Fruit fly (Drosophila melanogaster): ENCODE results near the gene Naglu.

Gene Naglu

DNA sequence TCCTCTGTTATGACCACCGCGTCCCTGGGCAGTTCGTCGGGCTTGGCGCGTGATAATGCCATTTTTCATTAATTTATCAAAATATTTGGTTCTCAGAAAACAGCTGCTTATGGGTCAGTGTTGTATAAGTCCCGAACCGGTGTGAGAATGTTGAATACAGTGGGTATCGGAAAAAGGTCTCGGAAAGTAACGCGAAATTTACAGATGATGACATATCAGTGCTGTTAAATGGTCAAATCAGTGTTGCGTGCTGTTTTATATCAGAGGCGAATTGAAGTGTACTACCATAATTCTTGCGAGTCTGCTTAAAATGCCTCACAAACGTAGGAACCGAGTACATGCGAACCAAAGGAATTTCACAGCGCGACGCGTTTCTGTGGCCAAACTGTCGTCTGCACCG is 29.0 kb downstream of the Naglu start, which contains the start of the genes CG13392 and Rcd4 (continued):
- TF ChIP-seq gsb-n (tag; optimal IDR thresholded peaks at IDR 0.05) (peak; percentile 21), CG7271 (tag; optimal IDR thresholded peaks at IDR 0.05) (peak; percentile 70), CG1792 (GFP tag; optimal IDR thresholded peaks at IDR 0.05) (peak; percentile 49), gt (GFP tag; IDR thresholded peaks at IDR 0.05) (no peak), CG2875 (GFP tag; optimal IDR thresholded peaks at IDR 0.05) (peak; percentile 10), CG10462 (GFP tag; optimal IDR thresholded peaks at IDR 0.05) (no peak), CG17802 (tag; optimal IDR thresholded peaks at IDR 0.05) (peak; percentile 23), D (optimal IDR thresholded peaks at IDR 0.05) (no peak), D (GFP tag; optimal IDR thresholded peaks at IDR 0.05) (no peak), CG18599 (GFP tag; optimal IDR thresholded peaks at IDR 0.05) (peak; percentile 75), tx (GFP tag; optimal IDR thresholded peaks at IDR 0.05) (peak; percentile 67), prd (optimal IDR thresholded peaks at IDR 0.05) (no peak), prd (GFP tag; IDR thresholded peaks at IDR 0.05) (peak; percentile 53; the same call in 2 of the 3 replicates), Spps (tag; optimal IDR thresholded peaks at IDR 0.05) (no peak), HLH54F (GFP tag; optimal IDR thresholded peaks at IDR 0.05) (peak; percentile 81), chm (GFP tag; IDR thresholded peaks at IDR 0.05) (peak; percentile 51; the same call in 1 of the 2 replicates), CG2678 (tag; optimal IDR thresholded peaks at IDR 0.05) (peak; percentile 44), gce (GFP tag; IDR thresholded peaks at IDR 0.05) (no peak), CG4707 (GFP tag; optimal IDR thresholded peaks at IDR 0.05) (peak; percentile 83), Deaf1 (tag; optimal IDR thresholded peaks at IDR 0.05) (peak; percentile 26), ems (GFP tag; optimal IDR thresholded peaks at IDR 0.05) (peak; percentile 67), Mes4 (GFP tag; optimal IDR thresholded peaks at IDR 0.05) (no peak), slou (GFP tag; optimal IDR thresholded peaks at IDR 0.05) (peak; percentile 10), klu (GFP tag; IDR thresholded peaks at IDR 0.05) (peak; percentile 43; the same call in 1 of the 2 replicates), CG13123 (GFP tag; optimal IDR thresholded peaks at IDR 0.05) (no peak), CG17568 (GFP tag; optimal IDR thresholded peaks at IDR 0.05) (no peak), CrebB (tag; optimal IDR thresholded peaks at IDR 0.05) (peak; percentile 50), lab (GFP tag; optimal IDR thresholded peaks at IDR 0.05) (peak; percentile 87), so (GFP tag; IDR thresholded peaks at IDR 0.05) (no peak), sr (GFP tag; IDR thresholded peaks at IDR 0.05) (no peak), ro (GFP tag; IDR thresholded peaks at IDR 0.05) (no peak), YL-1 (GFP tag; optimal IDR thresholded peaks at IDR 0.05) (peak; percentile 71), luna (GFP tag; optimal IDR thresholded peaks at IDR 0.05) (peak; percentile 60), CG3838 (GFP tag; optimal IDR thresholded peaks at IDR 0.05) (no peak), Adf1 (GFP tag; IDR thresholded peaks at IDR 0.05) (no peak; the same call in 1 of the 2 replicates), CG12299 (tag; optimal IDR thresholded peaks at IDR 0.05) (peak; percentile 41), ERR (GFP tag; optimal IDR thresholded peaks at IDR 0.05) (peak; percentile 81), Eip74EF (GFP tag; optimal IDR thresholded peaks at IDR 0.05) (no peak), pan (optimal IDR thresholded peaks at IDR 0.05) (no peak), pan (GFP tag; optimal IDR thresholded peaks at IDR 0.05 in 1 of 2, IDR thresholded peaks at IDR 0.05 in 1 of 2) (peak in 1 of 2 experiments; percentile 58), caup (GFP tag; optimal IDR thresholded peaks at IDR 0.05; ENCODE audit: severe bottlenecking) (peak; percentile 78), knrl (GFP tag; IDR thresholded peaks at IDR 0.05; ENCODE audit: partially characterized antibody) (peak; percentile 51; the same call in 2 of the 3 replicates), CG17612 (GFP tag; IDR thresholded peaks at IDR 0.05) (no peak), CG14050 (GFP tag; IDR thresholded peaks at IDR 0.05) (peak; percentile 14; the same call in 1 of the 3 replicates), en (GFP tag; optimal IDR thresholded peaks at IDR 0.05) (peak; percentile 7), sim (GFP tag; IDR thresholded peaks at IDR 0.05) (no peak), cato (GFP tag; optimal IDR thresholded peaks at IDR 0.05; ENCODE audit: borderline replicate concordance) (no peak), jumu (GFP tag; optimal IDR thresholded peaks at IDR 0.05) (peak; percentile 73), CG9215 (GFP tag; IDR thresholded peaks at IDR 0.05) (peak; percentile 44; the same call in 1 of the 2 replicates), CG4820 (GFP tag; optimal IDR thresholded peaks at IDR 0.05) (peak; percentile 46), Chrac-16 (GFP tag; optimal IDR thresholded peaks at IDR 0.05) (peak; percentile 61)

Data from whole organism, embryonic.